Fruit fly (Drosophila melanogaster): ENCODE results near the gene ScsbetaG.
A peak's percentile ranks its signal among the peaks of the same experiment; 100 is the strongest.

Gene ScsbetaG

dm6 chr3L:5611732-5612250, 48.3 kb upstream of the ScsbetaG start (continued):
- TF ChIP-seq ewg (GFP tag; optimal IDR thresholded peaks at IDR 0.05) (peak; percentile 69), Hr3 (GFP tag; optimal IDR thresholded peaks at IDR 0.05) (peak; percentile 75), CG10431 (GFP tag; optimal IDR thresholded peaks at IDR 0.05) (peak; percentile 76), Stat92E (GFP tag; optimal IDR thresholded peaks at IDR 0.05) (peak in 1 of 3 experiments; percentile 83), CG15269 (tag; optimal IDR thresholded peaks at IDR 0.05) (peak; percentile 82), prd (optimal IDR thresholded peaks at IDR 0.05) (no peak), prd (GFP tag; IDR thresholded peaks at IDR 0.05) (peak; percentile 76), ase (GFP tag; IDR thresholded peaks at IDR 0.05) (peak; percentile 41; the same call in 1 of the 3 replicates), CG3163 (GFP tag; optimal IDR thresholded peaks at IDR 0.05) (peak; percentile 68), ken (GFP tag; IDR thresholded peaks at IDR 0.05) (peak; percentile 55; the same call in 1 of the 3 replicates), bcd (GFP tag; optimal IDR thresholded peaks at IDR 0.05) (peak; percentile 74), fu2 (GFP tag; optimal IDR thresholded peaks at IDR 0.05) (no peak), CG3847 (GFP tag; IDR thresholded peaks at IDR 0.05) (peak; percentile 47), CG42726 (GFP tag; IDR thresholded peaks at IDR 0.05; ENCODE audit: partially characterized antibody) (no peak), ttk (GFP tag; IDR thresholded peaks at IDR 0.05) (peak; percentile 74), D19A (tag; optimal IDR thresholded peaks at IDR 0.05) (peak; percentile 88), CG17328 (GFP tag; IDR thresholded peaks at IDR 0.05) (peak; percentile 91), BtbVII (GFP tag; optimal IDR thresholded peaks at IDR 0.05) (peak; percentile 69), CG10321 (GFP tag; IDR thresholded peaks at IDR 0.05) (peak; percentile 7; the same call in 1 of the 2 replicates), CHES-1-like (GFP tag; optimal IDR thresholded peaks at IDR 0.05) (no peak), Mrtf (GFP tag; IDR thresholded peaks at IDR 0.05) (no peak), CG10565 (GFP tag; optimal IDR thresholded peaks at IDR 0.05) (peak; percentile 3), cg (GFP tag; optimal IDR thresholded peaks at IDR 0.05) (peak; percentile 48), hbn (GFP tag; IDR thresholded peaks at IDR 0.05; ENCODE audit: partially characterized antibody) (no peak), usp (GFP tag; optimal IDR thresholded peaks at IDR 0.05) (no peak), Ssrp (tag; optimal IDR thresholded peaks at IDR 0.05) (peak; percentile 85), bsh (GFP tag; optimal IDR thresholded peaks at IDR 0.05) (peak; percentile 84 to 95), sim (GFP tag; IDR thresholded peaks at IDR 0.05) (no peak), CG18619 (GFP tag; optimal IDR thresholded peaks at IDR 0.05) (peak; percentile 55), abd-A (tag; optimal IDR thresholded peaks at IDR 0.05) (peak; percentile 17), Hr51 (GFP tag; optimal IDR thresholded peaks at IDR 0.05) (peak; percentile 29 to 89), Usf (GFP tag; optimal IDR thresholded peaks at IDR 0.05) (peak; percentile 33), wdn (GFP tag; IDR thresholded peaks at IDR 0.05) (no peak), Atf-2 (GFP tag; optimal IDR thresholded peaks at IDR 0.05) (no peak), phol (tag; optimal IDR thresholded peaks at IDR 0.05) (peak; percentile 90), pnt (GFP tag; optimal IDR thresholded peaks at IDR 0.05) (no peak), HLHmδ (GFP tag; optimal IDR thresholded peaks at IDR 0.05) (no peak), Ravus (GFP tag; IDR thresholded peaks at IDR 0.05) (peak; percentile 7; the same call in 1 of the 2 replicates), CG9876 (GFP tag; optimal IDR thresholded peaks at IDR 0.05) (no peak), ara (GFP tag; IDR thresholded peaks at IDR 0.05) (peak; percentile 83), Antp (GFP tag; optimal IDR thresholded peaks at IDR 0.05) (peak; percentile 27), slbo (GFP tag; IDR thresholded peaks at IDR 0.05) (no peak), CG4282 (GFP tag; optimal IDR thresholded peaks at IDR 0.05) (no peak), Dip3 (GFP tag; optimal IDR thresholded peaks at IDR 0.05) (peak; percentile 23), pros (GFP tag; optimal IDR thresholded peaks at IDR 0.05) (peak; percentile 74), CG16815 (GFP tag; optimal IDR thresholded peaks at IDR 0.05) (peak; percentile 49), mam (GFP tag; optimal IDR thresholded peaks at IDR 0.05) (no peak), Meics (GFP tag; optimal IDR thresholded peaks at IDR 0.05) (peak; percentile 60), Sox100B (GFP tag; optimal IDR thresholded peaks at IDR 0.05) (peak; percentile 89), slou (GFP tag; optimal IDR thresholded peaks at IDR 0.05) (no peak), CG16863 (GFP tag; optimal IDR thresholded peaks at IDR 0.05) (peak; percentile 54)

Measured in whole organism, embryonic.